Fruit fly (Drosophila melanogaster): ENCODE measurements around the gene Kaz.

Kaz gene

dm6 chr3R:24829887-24830351 is at the start of gene Kaz, which contains the start of gene CG43273 (continued):
- TF ChIP-seq org-1 (GFP tag; optimal IDR thresholded peaks at IDR 0.05) (no peak), chn (GFP tag; optimal IDR thresholded peaks at IDR 0.05) (peak; percentile 17), CG10366 (GFP tag; IDR thresholded peaks at IDR 0.05) (peak; percentile 49; the same call in 1 of the 2 replicates), Side (GFP tag; optimal IDR thresholded peaks at IDR 0.05) (no peak), grau (tag; optimal IDR thresholded peaks at IDR 0.05) (no peak), da (GFP tag; optimal IDR thresholded peaks at IDR 0.05) (no peak), ems (GFP tag; optimal IDR thresholded peaks at IDR 0.05) (peak; percentile 6), Dip2 (GFP tag; IDR thresholded peaks at IDR 0.05) (no peak), stc (GFP tag; IDR thresholded peaks at IDR 0.05) (0 out of 2 replicates have a peak, but pooled peaks have one; percentile 11), C15 (GFP tag; IDR thresholded peaks at IDR 0.05) (no peak), BEAF-32 (GFP tag; optimal IDR thresholded peaks at IDR 0.05) (peak; percentile 27), CG8290 (GFP tag; optimal IDR thresholded peaks at IDR 0.05) (peak; percentile 12), CG8290 (tag; optimal IDR thresholded peaks at IDR 0.05) (no peak), CG13775 (GFP tag; optimal IDR thresholded peaks at IDR 0.05) (peak; percentile 66), vnd (GFP tag; IDR thresholded peaks at IDR 0.05; ENCODE audit: partially characterized antibody) (no peak), Ets65A (GFP tag) (peak; percentile 87), lilli (GFP tag; optimal IDR thresholded peaks at IDR 0.05) (peak; percentile 73), CG7786 (GFP tag; optimal IDR thresholded peaks at IDR 0.05) (no peak), CG18011 (GFP tag; optimal IDR thresholded peaks at IDR 0.05) (peak; percentile 57), Ssrp (tag; optimal IDR thresholded peaks at IDR 0.05) (peak; percentile 66), CG12236 (GFP tag; optimal IDR thresholded peaks at IDR 0.05) (no peak), CoRest (tag; optimal IDR thresholded peaks at IDR 0.05) (peak; percentile 79), CG18599 (GFP tag; optimal IDR thresholded peaks at IDR 0.05) (peak; percentile 67), chif (GFP tag; optimal IDR thresholded peaks at IDR 0.05) (peak in 1 of 2 experiments; percentile 11), repo (GFP tag; optimal IDR thresholded peaks at IDR 0.05) (no peak), CG31441 (GFP tag; IDR thresholded peaks at IDR 0.05) (no peak; the same call in 1 of the 2 replicates), CG5953 (GFP tag; IDR thresholded peaks at IDR 0.05) (no peak), CG13123 (GFP tag; optimal IDR thresholded peaks at IDR 0.05) (no peak), kah (GFP tag; optimal IDR thresholded peaks at IDR 0.05) (no peak), Dref (GFP tag; IDR thresholded peaks at IDR 0.05) (no peak), unc-4 (GFP tag; IDR thresholded peaks at IDR 0.05; ENCODE audit: partially characterized antibody) (no peak), pum (GFP tag; optimal IDR thresholded peaks at IDR 0.05) (peak; percentile 0), CG15601 (tag; optimal IDR thresholded peaks at IDR 0.05) (peak; percentile 43), CG4404 (GFP tag; IDR thresholded peaks at IDR 0.05) (no peak), CG15514 (GFP tag; optimal IDR thresholded peaks at IDR 0.05) (peak; percentile 37), Scr (GFP tag; IDR thresholded peaks at IDR 0.05; ENCODE audit: partially characterized antibody) (peak; percentile 30; the same call in 1 of the 2 replicates), al (GFP tag; IDR thresholded peaks at IDR 0.05) (peak; percentile 36; the same call in 1 of the 2 replicates), aop (GFP tag; IDR thresholded peaks at IDR 0.05) (no peak), slbo (GFP tag; IDR thresholded peaks at IDR 0.05) (peak; percentile 71), HLH3B (GFP tag; IDR thresholded peaks at IDR 0.05) (no peak), az2 (GFP tag; optimal IDR thresholded peaks at IDR 0.05) (peak; percentile 55), klu (GFP tag; IDR thresholded peaks at IDR 0.05) (peak; percentile 30; the same call in 1 of the 2 replicates), CG1602 (GFP tag; optimal IDR thresholded peaks at IDR 0.05) (peak; percentile 48), CG9437 (GFP tag; optimal IDR thresholded peaks at IDR 0.05) (peak; percentile 25), zfh1 (GFP tag; IDR thresholded peaks at IDR 0.05) (peak; percentile 34; the same call in 1 of the 3 replicates), sens (GFP tag) (peak; percentile 81), CG2116 (GFP tag; optimal IDR thresholded peaks at IDR 0.05) (peak; percentile 60), CG4820 (GFP tag; optimal IDR thresholded peaks at IDR 0.05) (peak; percentile 42), CG2202 (tag; optimal IDR thresholded peaks at IDR 0.05) (peak; percentile 12), CG31365 (tag; optimal IDR thresholded peaks at IDR 0.05) (no peak), CG18262 (tag; optimal IDR thresholded peaks at IDR 0.05) (no peak), Ptx1 (GFP tag; IDR thresholded peaks at IDR 0.05) (peak; percentile 75)

Data from whole organism, embryonic.